Worm (Caenorhabditis elegans) whole organism, young adult: ENCODE data around the gene F16B12.7.

Experiments used
- B0019.2 ChIP-seq: fragments of 200-800 bp; sonication (Bioruptor generic); conservative IDR thresholded peaks from 2 replicates; pipeline ENCODE4 v1.3.6; 2022; ENCODE audit warnings: missing genetic modification reagents, missing genetic modification characterization, missing compliant biosample characterization
- F49E8.2 ChIP-seq: sonication (generic microtip); optimal IDR thresholded peaks from 3 replicates; lab custom pipeline; 2017; ENCODE audit warnings: missing genetic modification characterization, mild to moderate bottlenecking, missing compliant biosample characterization, antibody characterized with exemption, moderate library complexity; ENCODE audit not compliant: insufficient read depth
- K12H6.12 ChIP-seq: fragments of 200-800 bp; sonication (Bioruptor generic); optimal IDR thresholded peaks from 2 replicates; lab custom pipeline; 2018; ENCODE audit warnings: mild to moderate bottlenecking, missing genetic modification characterization, missing compliant biosample characterization
- ceh-91 ChIP-seq: fragments of 200-800 bp; sonication (Bioruptor generic); IDR thresholded peaks from 2 replicates; pipeline ENCODE4 v1.3.6; 2022; ENCODE audit warnings: missing genetic modification reagents, missing genetic modification characterization, missing compliant biosample characterization
- lin-40 ChIP-seq: sonication (generic microtip); optimal IDR thresholded peaks from 2 replicates; lab custom pipeline; 2016; ENCODE audit warnings: missing genetic modification characterization, mild to moderate bottlenecking, missing compliant biosample characterization, missing genotype, missing genetic modification reagents
- unc-62 ChIP-seq: fragments of 150-350 bp; optimal IDR thresholded peaks from 2 replicates; lab custom pipeline; 2014; ENCODE audit warnings: missing biosample characterization, missing genetic modification reagents, missing genetic modification characterization

ce11 chrX:14084230-14084629 lies 24.1 kb upstream of the F16B12.7 start, which contains the start of gene C33G3.6:
- TF ChIP-seq F49E8.2 (tag; lab: Kevin White, UChicago), result no peak
- TF ChIP-seq B0019.2 (GFP tag; lab: Robert Waterston, UW), result no peak
- no peak for TF ChIP-seq lin-40 (tag; lab: Kevin White, UChicago)
- no peak for TF ChIP-seq unc-62 (GFP tag; lab: Kevin White, UChicago)
- TF ChIP-seq K12H6.12 (tag; lab: Kevin White, UChicago), result no peak
- no peak for TF ChIP-seq ceh-91 (GFP tag; lab: Robert Waterston, UW)
